Fruit fly (Drosophila melanogaster): Measurements from ENCODE around the gene CG14062.

Gene CG14062

dm6 chr3R:28595855-28596254 is 46.8 kb downstream of the CG14062 start:
- TF ChIP-seq fkh (GFP tag; optimal IDR thresholded peaks at IDR 0.05) (peak; percentile 16), CG1621 (tag; optimal IDR thresholded peaks at IDR 0.05) (no peak), CG32006 (GFP tag; optimal IDR thresholded peaks at IDR 0.05) (no peak)

dm6 chr3R:28594900-28595299 is 47.8 kb downstream of the CG14062 start:
- TF ChIP-seq CG34406 (GFP tag; optimal IDR thresholded peaks at IDR 0.05) (no peak), Gug (GFP tag; IDR thresholded peaks at IDR 0.05) (no peak), CG3919 (GFP tag; optimal IDR thresholded peaks at IDR 0.05) (no peak), CG1621 (tag; optimal IDR thresholded peaks at IDR 0.05) (no peak), Sox14 (GFP tag; optimal IDR thresholded peaks at IDR 0.05) (no peak), Eip93F (GFP tag; optimal IDR thresholded peaks at IDR 0.05) (no peak), Sox102F (GFP tag; optimal IDR thresholded peaks at IDR 0.05) (no peak), CG31627 (GFP tag; optimal IDR thresholded peaks at IDR 0.05) (no peak)

Data from whole organism, prepupa.